Worm (Caenorhabditis elegans) whole organism, L3 larva: ENCODE results near the gene sre-19.

ENCODE experiments used
- aly-2 ChIP-seq: fragments of 150-350 bp; optimal IDR thresholded peaks from 2 replicates; lab custom pipeline; 2014; ENCODE audit warnings: missing biosample characterization, missing genetic modification characterization
- ama-1 ChIP-seq: fragments of 150-350 bp; optimal IDR thresholded peaks from 2 replicates; lab custom pipeline; 2018
- daf-12 ChIP-seq: fragments of 150-350 bp; optimal IDR thresholded peaks from 2 replicates; lab custom pipeline; 2014; ENCODE audit warnings: missing biosample characterization, missing genetic modification reagents, missing genetic modification characterization
- elt-1 ChIP-seq: fragments of 150-350 bp; optimal IDR thresholded peaks from 2 replicates; lab custom pipeline; 2014; ENCODE audit warnings: missing biosample characterization, missing genetic modification characterization
- fkh-2 ChIP-seq: fragments of 150-350 bp; optimal IDR thresholded peaks from 2 replicates; lab custom pipeline; 2014; ENCODE audit warnings: missing biosample characterization, missing genetic modification reagents, missing genetic modification characterization
- fos-1 ChIP-seq: fragments of 150-350 bp; optimal IDR thresholded peaks from 2 replicates; lab custom pipeline; 2014; ENCODE audit warnings: missing biosample characterization, missing genetic modification characterization
- lin-39 ChIP-seq: fragments of 150-350 bp; optimal IDR thresholded peaks from 2 replicates; lab custom pipeline; 2018; ENCODE audit warnings: missing biosample characterization, missing genetic modification reagents, missing genetic modification characterization
- nfya-1 ChIP-seq: sonication (generic microtip); optimal IDR thresholded peaks from 2 replicates; lab custom pipeline; 2017; ENCODE audit warnings: missing genetic modification characterization, mild to moderate bottlenecking, missing compliant biosample characterization, antibody characterized with exemption, moderate library complexity; ENCODE audit not compliant: insufficient read depth
- nhr-23 ChIP-seq: fragments of 150-350 bp; optimal IDR thresholded peaks from 2 replicates; lab custom pipeline; 2014; ENCODE audit warnings: missing biosample characterization, missing genetic modification reagents, missing genetic modification characterization
- nhr-25 ChIP-seq: sonication (generic microtip); optimal IDR thresholded peaks from 2 replicates; lab custom pipeline; 2017; ENCODE audit warnings: missing biosample characterization, missing genetic modification characterization
- nhr-43 ChIP-seq: sonication (generic microtip); optimal IDR thresholded peaks from 2 replicates; lab custom pipeline; 2016; ENCODE audit warnings: mild to moderate bottlenecking, missing genetic modification characterization, missing compliant biosample characterization; ENCODE audit not compliant: poor library complexity, severe bottlenecking
- nhr-77 ChIP-seq: fragments of 150-350 bp; optimal IDR thresholded peaks from 2 replicates; lab custom pipeline; 2014; ENCODE audit warnings: missing biosample characterization, missing genetic modification characterization
- skn-1 ChIP-seq: fragments of 150-350 bp; optimal IDR thresholded peaks from 2 replicates; lab custom pipeline; 2014; ENCODE audit warnings: missing biosample characterization, missing genetic modification characterization
- zag-1 ChIP-seq: fragments of 150-350 bp; optimal IDR thresholded peaks from 2 replicates; lab custom pipeline; 2014; ENCODE audit warnings: missing biosample characterization, missing genetic modification characterization

DNA sequence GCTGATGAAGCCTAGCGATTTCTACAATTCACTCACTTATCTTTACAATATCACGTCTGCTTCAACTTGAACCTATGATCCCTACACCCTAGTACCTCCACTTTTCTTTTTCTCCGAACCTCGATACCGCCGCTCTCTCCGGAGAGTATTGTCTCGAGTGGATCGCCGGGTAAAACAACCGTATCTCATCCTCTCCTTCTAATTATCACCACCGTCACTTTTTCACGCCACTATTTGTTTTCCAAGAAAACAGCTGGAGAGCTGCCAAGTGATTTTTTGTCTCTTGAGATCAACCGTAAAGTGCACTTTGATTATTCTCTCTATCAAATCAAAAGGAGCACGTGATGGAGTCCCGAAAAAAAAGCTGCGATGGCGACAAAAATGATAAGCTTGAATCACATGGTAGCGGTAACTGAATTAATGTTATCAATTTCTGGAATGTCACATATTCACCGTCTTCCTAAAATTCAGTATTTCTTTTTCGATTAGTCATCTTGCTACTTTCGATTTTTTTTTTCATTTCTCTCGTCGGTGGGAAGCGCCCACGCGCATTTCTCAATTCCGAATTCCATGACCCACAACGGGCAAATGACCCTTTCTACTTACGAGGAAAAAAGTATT, 39.1 kb downstream of the sre-19 start:
- TF ChIP-seq ama-1 (lab: Kevin White, UChicago) (no peak), zag-1 (tag; lab: Kevin White, UChicago) (no peak), skn-1 (no peak), nfya-1 (tag; lab: Kevin White, UChicago) (no peak), aly-2 (no peak), nhr-77 (tag; lab: Kevin White, UChicago) (no peak), nhr-25 (tag; lab: Kevin White, UChicago) (no peak), elt-1 (tag; lab: Kevin White, UChicago) (no peak), fos-1 (tag; lab: Kevin White, UChicago) (no peak), daf-12 (no peak), nhr-43 (tag; lab: Kevin White, UChicago) (no peak), nhr-23 (tag; lab: Kevin White, UChicago) (no peak), lin-39 (tag; lab: Kevin White, UChicago) (no peak), fkh-2 (no peak)
